Worm (Caenorhabditis elegans) whole organism, mixed stage, embryonic: ENCODE data around the gene mvk-1.

Experiments used
- M03D4.4 ChIP-seq: sonication (generic microtip); optimal IDR thresholded peaks from 2 replicates; lab custom pipeline; 2017; ENCODE audit warnings: mild to moderate bottlenecking, missing genetic modification characterization, missing compliant biosample characterization
- bed-3 ChIP-seq: fragments of 200-800 bp; sonication (Bioruptor generic); optimal IDR thresholded peaks from 3 replicates; lab custom pipeline; 2018; ENCODE audit warnings: mild to moderate bottlenecking, missing genetic modification characterization, moderate library complexity, missing compliant biosample characterization
- ceh-39 ChIP-seq: fragments of 150-350 bp; optimal IDR thresholded peaks from 2 replicates; lab custom pipeline; 2014; ENCODE audit warnings: missing biosample characterization, missing genetic modification characterization
- ceh-43 ChIP-seq: fragments of 200-800 bp; sonication (Bioruptor generic); optimal IDR thresholded peaks from 2 replicates; lab custom pipeline; 2018; ENCODE audit warnings: mild to moderate bottlenecking, missing genetic modification characterization, moderate library complexity, missing compliant biosample characterization
- ceh-83 ChIP-seq: fragments of 200-800 bp; sonication (Bioruptor generic); optimal IDR thresholded peaks from 2 replicates; lab custom pipeline; 2018; ENCODE audit warnings: mild to moderate bottlenecking, missing genetic modification characterization, missing compliant biosample characterization
- ces-1 ChIP-seq: fragments of 150-350 bp; optimal IDR thresholded peaks from 2 replicates; lab custom pipeline; 2014; ENCODE audit warnings: missing biosample characterization, missing genetic modification reagents, missing genetic modification characterization
- cnd-1 ChIP-seq: fragments of 200-800 bp; sonication (Bioruptor generic); optimal IDR thresholded peaks from 2 replicates; lab custom pipeline; 2018; ENCODE audit warnings: mild to moderate bottlenecking, missing genetic modification characterization, missing compliant biosample characterization
- drap-1 ChIP-seq: fragments of 200-800 bp; sonication (Bioruptor generic); optimal IDR thresholded peaks from 3 replicates; lab custom pipeline; 2018; ENCODE audit warnings: mild to moderate bottlenecking, missing genetic modification characterization, missing compliant biosample characterization
- elt-1 ChIP-seq: sonication (generic microtip); optimal IDR thresholded peaks from 2 replicates; lab custom pipeline; 2017; ENCODE audit warnings: missing genetic modification characterization, mild to moderate bottlenecking, missing compliant biosample characterization, antibody characterized with exemption, moderate library complexity, borderline replicate concordance; ENCODE audit not compliant: insufficient read depth
- elt-3 ChIP-seq: fragments of 150-350 bp; optimal IDR thresholded peaks from 2 replicates; lab custom pipeline; 2014; ENCODE audit warnings: missing biosample characterization, missing genetic modification characterization
- flh-1 ChIP-seq: fragments of 200-800 bp; sonication (Bioruptor generic); optimal IDR thresholded peaks from 2 replicates; lab custom pipeline; 2018; ENCODE audit warnings: mild to moderate bottlenecking, missing genetic modification characterization, moderate library complexity, missing compliant biosample characterization
- ham-2 ChIP-seq: fragments of 200-800 bp; sonication (Bioruptor generic); optimal IDR thresholded peaks from 2 replicates; lab custom pipeline; 2018; ENCODE audit warnings: mild to moderate bottlenecking, missing genetic modification characterization, missing compliant biosample characterization
- hlh-1 ChIP-seq: fragments of 150-350 bp; optimal IDR thresholded peaks from 2 replicates; lab custom pipeline; 2014; ENCODE audit warnings: missing biosample characterization, missing genetic modification reagents, missing genetic modification characterization
- lin-32 ChIP-seq: fragments of 200-800 bp; sonication (Bioruptor generic); optimal IDR thresholded peaks from 2 replicates; lab custom pipeline; 2018; ENCODE audit warnings: mild to moderate bottlenecking, missing genetic modification characterization, missing compliant biosample characterization
- lsy-2 ChIP-seq: fragments of 150-350 bp; optimal IDR thresholded peaks from 2 replicates; lab custom pipeline; 2014; ENCODE audit warnings: missing biosample characterization, missing genetic modification characterization
- mep-1 ChIP-seq: fragments of 150-350 bp; optimal IDR thresholded peaks from 2 replicates; lab custom pipeline; 2017; ENCODE audit warnings: missing biosample characterization, missing genetic modification reagents, missing genetic modification characterization, inconsistent platforms
- mls-2 ChIP-seq: sonication (generic microtip); optimal IDR thresholded peaks from 2 replicates; lab custom pipeline; 2016; ENCODE audit warnings: mild to moderate bottlenecking, missing genetic modification characterization, moderate library complexity, missing compliant biosample characterization
- nhr-12 ChIP-seq: fragments of 150-350 bp; optimal IDR thresholded peaks from 2 replicates; lab custom pipeline; 2014; ENCODE audit warnings: missing biosample characterization, missing genetic modification characterization
- nhr-2 ChIP-seq: fragments of 150-350 bp; optimal IDR thresholded peaks from 2 replicates; lab custom pipeline; 2014; ENCODE audit warnings: missing biosample characterization, missing genetic modification characterization
- nhr-237 ChIP-seq: fragments of 150-350 bp; optimal IDR thresholded peaks from 2 replicates; lab custom pipeline; 2014; ENCODE audit warnings: missing biosample characterization, missing genetic modification characterization
- nhr-76 ChIP-seq: sonication (generic microtip); optimal IDR thresholded peaks from 2 replicates; lab custom pipeline; 2017; ENCODE audit warnings: missing biosample characterization, missing genetic modification characterization
- pha-4 ChIP-seq: fragments of 150-350 bp; optimal IDR thresholded peaks from 2 replicates; lab custom pipeline; 2018; ENCODE audit warnings: missing biosample characterization, missing genetic modification reagents, missing genetic modification characterization
- sem-2 ChIP-seq: fragments of 200-800 bp; sonication (Bioruptor generic); optimal IDR thresholded peaks from 2 replicates; lab custom pipeline; 2018; ENCODE audit warnings: mild to moderate bottlenecking, missing genetic modification characterization, missing compliant biosample characterization
- snpc-4 ChIP-seq: fragments of 150-350 bp; optimal IDR thresholded peaks from 2 replicates; lab custom pipeline; 2014; ENCODE audit warnings: missing biosample characterization, missing genetic modification characterization
- sptf-1 ChIP-seq: sonication (generic microtip); optimal IDR thresholded peaks from 2 replicates; lab custom pipeline; 2017; ENCODE audit warnings: mild to moderate bottlenecking, missing genetic modification characterization, moderate library complexity, missing compliant biosample characterization
- tbx-8 ChIP-seq: fragments of 200-800 bp; sonication (Bioruptor generic); optimal IDR thresholded peaks from 2 replicates; lab custom pipeline; 2018; ENCODE audit warnings: mild to moderate bottlenecking, missing genetic modification characterization, moderate library complexity, missing compliant biosample characterization
- unc-120 ChIP-seq: sonication (generic microtip); optimal IDR thresholded peaks from 2 replicates; lab custom pipeline; 2017; ENCODE audit warnings: missing genetic modification characterization, missing compliant biosample characterization; ENCODE audit not compliant: poor library complexity, severe bottlenecking
- unc-39 ChIP-seq: fragments of 150-350 bp; optimal IDR thresholded peaks from 2 replicates; lab custom pipeline; 2014; ENCODE audit warnings: missing biosample characterization, missing genetic modification characterization
- unc-62 ChIP-seq: fragments of 150-350 bp; optimal IDR thresholded peaks from 2 replicates; lab custom pipeline; 2014; ENCODE audit warnings: missing biosample characterization, missing genetic modification reagents, missing genetic modification characterization
- zip-8 ChIP-seq: fragments of 150-350 bp; optimal IDR thresholded peaks from 2 replicates; lab custom pipeline; 2014; ENCODE audit warnings: missing biosample characterization, missing genetic modification characterization
- ztf-11 ChIP-seq: fragments of 150-350 bp; optimal IDR thresholded peaks from 2 replicates; lab custom pipeline; 2014; ENCODE audit warnings: missing biosample characterization, missing genetic modification characterization

The mvk-1 gene

ce11 chrIII:6138457-6138856 is 2.4 kb upstream of the mvk-1 start:
- TF ChIP-seq nhr-76 (tag; lab: Kevin White, UChicago) (no peak), sptf-1 (tag; lab: Kevin White, UChicago) (peak; percentile 2), ceh-43 (GFP tag; lab: Kevin White, UChicago) (no peak), ham-2 (GFP tag; lab: Kevin White, UChicago) (no peak), hlh-1 (tag; lab: Kevin White, UChicago) (peak; percentile 72), bed-3 (GFP tag; lab: Kevin White, UChicago) (no peak), sem-2 (GFP tag; lab: Kevin White, UChicago) (no peak), snpc-4 (tag; lab: Kevin White, UChicago) (no peak), lsy-2 (tag; lab: Kevin White, UChicago) (no peak), mls-2 (peak; percentile 4), unc-62 (peak; percentile 86), unc-120 (tag; lab: Kevin White, UChicago) (peak; percentile 91), tbx-8 (no peak), M03D4.4 (peak; percentile 43), nhr-237 (tag; lab: Kevin White, UChicago) (no peak), pha-4 (no peak), ztf-11 (tag; lab: Kevin White, UChicago) (no peak), ces-1 (GFP tag; lab: Kevin White, UChicago) (peak; percentile 21), cnd-1 (peak; percentile 15), nhr-12 (no peak), elt-1 (tag; lab: Kevin White, UChicago) (no peak)

- TF ChIP-seq elt-3 (tag; lab: Kevin White, UChicago): no peak
- no peak for TF ChIP-seq unc-62
- TF ChIP-seq ces-1 (GFP tag; lab: Kevin White, UChicago): peak; percentile 72
- TF ChIP-seq nhr-12: no peak
- peak; percentile 1 for TF ChIP-seq mep-1
- no peak for TF ChIP-seq hlh-1 (tag; lab: Kevin White, UChicago)
- peak; percentile 80 for TF ChIP-seq unc-120 (tag; lab: Kevin White, UChicago)
- no peak for TF ChIP-seq nhr-2 (tag; lab: Kevin White, UChicago)
- no peak for TF ChIP-seq zip-8 (tag; lab: Kevin White, UChicago)
- no peak for TF ChIP-seq nhr-76 (tag; lab: Kevin White, UChicago)
- no peak for TF ChIP-seq ceh-43 (GFP tag; lab: Kevin White, UChicago)
- TF ChIP-seq unc-39 (tag; lab: Kevin White, UChicago): no peak
- TF ChIP-seq ceh-39 (tag; lab: Kevin White, UChicago): no peak
- TF ChIP-seq ceh-83 (GFP tag; lab: Kevin White, UChicago): no peak
- no peak for TF ChIP-seq nhr-237 (tag; lab: Kevin White, UChicago)
- TF ChIP-seq sem-2 (GFP tag; lab: Kevin White, UChicago): no peak
- TF ChIP-seq snpc-4 (tag; lab: Kevin White, UChicago): no peak
Observed at ce11 chrIII:6137431-6137830, 1.4 kb upstream of the mvk-1 start.

ce11 chrIII:6135211-6135610 is 867 bp downstream of the mvk-1 start:
- TF ChIP-seq ces-1 (GFP tag; lab: Kevin White, UChicago) (peak; percentile 31), hlh-1 (tag; lab: Kevin White, UChicago) (no peak)

- TF ChIP-seq cnd-1 (no peak), zip-8 (tag; lab: Kevin White, UChicago) (peak; percentile 92)
- TF ChIP-seq, all 35 proteins: peak for 1
Observed at ce11 chrIII:6134111-6134510, 2.0 kb downstream of the mvk-1 start.

- TF ChIP-seq sptf-1 (tag; lab: Kevin White, UChicago) (peak; percentile 88), sem-2 (GFP tag; lab: Kevin White, UChicago) (peak; percentile 63), ceh-83 (GFP tag; lab: Kevin White, UChicago) (peak; percentile 26), lin-32 (GFP tag; lab: Kevin White, UChicago) (peak; percentile 56), drap-1 (GFP tag; lab: Kevin White, UChicago) (peak; percentile 77), bed-3 (GFP tag; lab: Kevin White, UChicago) (peak; percentile 26), ceh-43 (GFP tag; lab: Kevin White, UChicago) (peak; percentile 53), M03D4.4 (peak; percentile 81), flh-1 (GFP tag; lab: Kevin White, UChicago) (peak; percentile 23), tbx-8 (peak; percentile 32), mls-2 (peak; percentile 70), cnd-1 (peak; percentile 83), ham-2 (GFP tag; lab: Kevin White, UChicago) (peak; percentile 9)
Observed at ce11 chrIII:6133389-6133789, 2.7 kb downstream of the mvk-1 start.
